Fruit fly (Drosophila melanogaster): ENCODE measurements around the gene Esp.

Esp gene

dm6 chr3R:24893320-24893955, 51.7 kb downstream of the Esp start (continued):
- TF ChIP-seq CG17328 (GFP tag; IDR thresholded peaks at IDR 0.05): peak; percentile 65
- no peak for TF ChIP-seq sima (GFP tag; optimal IDR thresholded peaks at IDR 0.05)
- peak; percentile 85 for TF ChIP-seq CG17359 (tag; optimal IDR thresholded peaks at IDR 0.05)
- TF ChIP-seq Sry-δ (GFP tag; optimal IDR thresholded peaks at IDR 0.05): no peak
- 0 out of 2 replicates have a peak, but pooled peaks have one; percentile 13 for TF ChIP-seq ato (GFP tag; IDR thresholded peaks at IDR 0.05; ENCODE audit: partially characterized antibody)
- TF ChIP-seq Blimp-1 (GFP tag; optimal IDR thresholded peaks at IDR 0.05): peak; percentile 87
- peak; percentile 43 for TF ChIP-seq Xbp1 (GFP tag; optimal IDR thresholded peaks at IDR 0.05)
- no peak for TF ChIP-seq gcm2 (GFP tag; optimal IDR thresholded peaks at IDR 0.05)
- TF ChIP-seq Pdp1 (GFP tag; optimal IDR thresholded peaks at IDR 0.05): peak in 1 of 2 experiments; percentile 5
- TF ChIP-seq Jarid2 (GFP tag; optimal IDR thresholded peaks at IDR 0.05): peak; percentile 38
- TF ChIP-seq seq (GFP tag; IDR thresholded peaks at IDR 0.05): 0 out of 2 replicates have a peak, but pooled peaks have one; percentile 45
- TF ChIP-seq ab (GFP tag; optimal IDR thresholded peaks at IDR 0.05): no peak
- no peak for TF ChIP-seq chif (GFP tag; optimal IDR thresholded peaks at IDR 0.05)
- TF ChIP-seq ATbp (GFP tag; optimal IDR thresholded peaks at IDR 0.05): peak; percentile 52
- no peak for TF ChIP-seq exex (tag; optimal IDR thresholded peaks at IDR 0.05)
- TF ChIP-seq CG1602 (GFP tag; optimal IDR thresholded peaks at IDR 0.05): peak; percentile 60
- TF ChIP-seq gt (GFP tag; IDR thresholded peaks at IDR 0.05): no peak
- no peak for TF ChIP-seq prd (optimal IDR thresholded peaks at IDR 0.05)
- TF ChIP-seq prd (GFP tag; IDR thresholded peaks at IDR 0.05): peak; percentile 85
- TF ChIP-seq CG9817 (tag; optimal IDR thresholded peaks at IDR 0.05): peak; percentile 54
- peak; percentile 11 for TF ChIP-seq HmgZ (tag; optimal IDR thresholded peaks at IDR 0.05)
- TF ChIP-seq CG7987 (GFP tag; optimal IDR thresholded peaks at IDR 0.05): peak; percentile 36
- TF ChIP-seq slbo (GFP tag; IDR thresholded peaks at IDR 0.05): peak; percentile 73
- TF ChIP-seq CG32532 (GFP tag; IDR thresholded peaks at IDR 0.05): peak; percentile 62; the same call in 1 of the 2 replicates
- TF ChIP-seq ftz-f1 (GFP tag; optimal IDR thresholded peaks at IDR 0.05): no peak
- TF ChIP-seq nmo (GFP tag; optimal IDR thresholded peaks at IDR 0.05): peak; percentile 95
- TF ChIP-seq CG17361 (GFP tag; IDR thresholded peaks at IDR 0.05): peak; percentile 98
- TF ChIP-seq Dp (GFP tag; optimal IDR thresholded peaks at IDR 0.05): no peak
- peak; percentile 64 for TF ChIP-seq esg (GFP tag; conservative IDR thresholded peaks at IDR 0.05)
- peak; percentile 62; the same call in 1 of the 2 replicates for TF ChIP-seq Atf6 (GFP tag; IDR thresholded peaks at IDR 0.05)
- TF ChIP-seq gsb-n (tag; optimal IDR thresholded peaks at IDR 0.05): peak; percentile 86
- no peak for TF ChIP-seq Poxn (GFP tag; IDR thresholded peaks at IDR 0.05)
- no peak for TF ChIP-seq stwl (tag; optimal IDR thresholded peaks at IDR 0.05)
- no peak for TF ChIP-seq hbn (GFP tag; IDR thresholded peaks at IDR 0.05; ENCODE audit: partially characterized antibody)
- TF ChIP-seq HLHmδ (GFP tag; optimal IDR thresholded peaks at IDR 0.05): no peak
- no peak for TF ChIP-seq fru (optimal IDR thresholded peaks at IDR 0.05)
- peak in 1 of 2 experiments; percentile 30 for TF ChIP-seq Trl (optimal IDR thresholded peaks at IDR 0.05)
- TF ChIP-seq Trl (GFP tag; optimal IDR thresholded peaks at IDR 0.05): no peak
- peak; percentile 95 for TF ChIP-seq CG10979 (tag; optimal IDR thresholded peaks at IDR 0.05)
- peak; percentile 58 for TF ChIP-seq CG4820 (GFP tag; optimal IDR thresholded peaks at IDR 0.05)
- peak; percentile 80 for TF ChIP-seq bcd (GFP tag; optimal IDR thresholded peaks at IDR 0.05)
- peak; percentile 59 for TF ChIP-seq CG5180 (GFP tag; optimal IDR thresholded peaks at IDR 0.05)
- TF ChIP-seq dmrt99B (tag; optimal IDR thresholded peaks at IDR 0.05): peak; percentile 92
- TF ChIP-seq CG1792 (GFP tag; optimal IDR thresholded peaks at IDR 0.05): no peak
- TF ChIP-seq Eip74EF (GFP tag; optimal IDR thresholded peaks at IDR 0.05): peak in 1 of 2 experiments; percentile 86
- TF ChIP-seq CG33557 (GFP tag; optimal IDR thresholded peaks at IDR 0.05): peak; percentile 89
- no peak for TF ChIP-seq CG6683 (GFP tag; optimal IDR thresholded peaks at IDR 0.05)
- TF ChIP-seq CG16813 (GFP tag; IDR thresholded peaks at IDR 0.05; ENCODE audit: partially characterized antibody): no peak
- TF ChIP-seq CG7357 (GFP tag; IDR thresholded peaks at IDR 0.05): peak; percentile 56; the same call in 2 of the 3 replicates
